Worm (Caenorhabditis elegans): ENCODE results near the gene F59A6.13.

ce11 chrII:4992977-4993376, 29.6 kb upstream of the F59A6.13 start, which contains the start of gene pigb-1:
- TF ChIP-seq him-1 (tag; optimal IDR thresholded peaks at IDR 0.05) (no peak), dao-5 (tag; optimal IDR thresholded peaks at IDR 0.05) (no peak), W03F9.2 (tag; optimal IDR thresholded peaks at IDR 0.05) (no peak)

Measured in whole organism, L4/young adult.